Fruit fly (Drosophila melanogaster): ENCODE results near the gene CG6118.
A peak's percentile ranks its signal among the peaks of the same experiment; 100 is the strongest.

CG6118 gene

dm6 chr3R:15408131-15408731, 26.3 kb downstream of the CG6118 start, which contains the start of gene Atx2 (continued):
- TF ChIP-seq CG3407 (GFP tag; optimal IDR thresholded peaks at IDR 0.05), result peak; percentile 8
- TF ChIP-seq kay (GFP tag; optimal IDR thresholded peaks at IDR 0.05), result no peak
- 0 out of 2 replicates have a peak, but pooled peaks have one; percentile 21 for TF ChIP-seq ara (GFP tag; IDR thresholded peaks at IDR 0.05)
- TF ChIP-seq CG1233 (GFP tag; optimal IDR thresholded peaks at IDR 0.05), result peak; percentile 3
- peak; percentile 49 for TF ChIP-seq Lhr (GFP tag; optimal IDR thresholded peaks at IDR 0.05)
- TF ChIP-seq ind (GFP tag; optimal IDR thresholded peaks at IDR 0.05), result no peak
- peak; percentile 20 for TF ChIP-seq CG16815 (GFP tag; optimal IDR thresholded peaks at IDR 0.05)
- no peak for TF ChIP-seq prd (optimal IDR thresholded peaks at IDR 0.05)
- 0 out of 3 replicates have a peak, but pooled peaks have one; percentile 25 for TF ChIP-seq prd (GFP tag; IDR thresholded peaks at IDR 0.05)
- TF ChIP-seq Rfx (GFP tag; IDR thresholded peaks at IDR 0.05), result peak; percentile 65; the same call in 1 of the 2 replicates
- TF ChIP-seq CG15479 (GFP tag; optimal IDR thresholded peaks at IDR 0.05), result no peak
- TF ChIP-seq hb (GFP tag; IDR thresholded peaks at IDR 0.05; ENCODE audit: partially characterized antibody), result peak; percentile 95
- TF ChIP-seq CG8089 (GFP tag; optimal IDR thresholded peaks at IDR 0.05), result no peak
- peak; percentile 21 for TF ChIP-seq CG32532 (GFP tag; IDR thresholded peaks at IDR 0.05)
- no peak for TF ChIP-seq trh (GFP tag; optimal IDR thresholded peaks at IDR 0.05)
- TF ChIP-seq CG43689 (GFP tag; IDR thresholded peaks at IDR 0.05), result no peak
- TF ChIP-seq CG4404 (GFP tag; IDR thresholded peaks at IDR 0.05), result no peak; the same call in 1 of the 2 replicates
- peak; percentile 93 for TF ChIP-seq bbx (GFP tag; IDR thresholded peaks at IDR 0.05; ENCODE audit: partially characterized antibody)
- peak; percentile 97 for TF ChIP-seq CG4617 (GFP tag; optimal IDR thresholded peaks at IDR 0.05; ENCODE audit: borderline replicate concordance)
- peak; percentile 97 for TF ChIP-seq CG14860 (GFP tag; IDR thresholded peaks at IDR 0.05; ENCODE audit: partially characterized antibody)
- peak; percentile 6 for TF ChIP-seq CG4282 (GFP tag; optimal IDR thresholded peaks at IDR 0.05)
- TF ChIP-seq Lpt (GFP tag; optimal IDR thresholded peaks at IDR 0.05), result no peak
- no peak for TF ChIP-seq Hmx (GFP tag; optimal IDR thresholded peaks at IDR 0.05)
- TF ChIP-seq az2 (GFP tag; optimal IDR thresholded peaks at IDR 0.05), result no peak
- peak; percentile 70 for TF ChIP-seq HmgD (GFP tag; optimal IDR thresholded peaks at IDR 0.05)
- peak; percentile 56 for TF ChIP-seq CoRest (tag; optimal IDR thresholded peaks at IDR 0.05)
- TF ChIP-seq CG13894 (tag; optimal IDR thresholded peaks at IDR 0.05), result no peak
- no peak for TF ChIP-seq tap (tag; optimal IDR thresholded peaks at IDR 0.05)
- no peak for TF ChIP-seq danr (GFP tag; IDR thresholded peaks at IDR 0.05)
- TF ChIP-seq CG14965 (GFP tag; optimal IDR thresholded peaks at IDR 0.05; ENCODE audit: borderline replicate concordance), result no peak
- no peak for TF ChIP-seq sd (tag; optimal IDR thresholded peaks at IDR 0.05)
- TF ChIP-seq CG11398 (GFP tag; optimal IDR thresholded peaks at IDR 0.05), result no peak
- TF ChIP-seq HLH54F (GFP tag; optimal IDR thresholded peaks at IDR 0.05), result peak; percentile 59
- TF ChIP-seq nom (GFP tag; optimal IDR thresholded peaks at IDR 0.05), result no peak
- peak; percentile 18 for TF ChIP-seq CG17359 (tag; optimal IDR thresholded peaks at IDR 0.05)
- peak; percentile 36 for TF ChIP-seq CG3995 (GFP tag; optimal IDR thresholded peaks at IDR 0.05)
- peak; percentile 18 for TF ChIP-seq CG4820 (GFP tag; optimal IDR thresholded peaks at IDR 0.05)
- no peak for TF ChIP-seq yki (optimal IDR thresholded peaks at IDR 0.05)
- TF ChIP-seq B-H1 (GFP tag; IDR thresholded peaks at IDR 0.05), result no peak
- TF ChIP-seq CG10959 (GFP tag; IDR thresholded peaks at IDR 0.05), result no peak
- peak; percentile 19 for TF ChIP-seq CG18476 (GFP tag; optimal IDR thresholded peaks at IDR 0.05)
- TF ChIP-seq mld (GFP tag; IDR thresholded peaks at IDR 0.05; ENCODE audit: partially characterized antibody), result peak; percentile 95
- TF ChIP-seq CG2202 (tag; optimal IDR thresholded peaks at IDR 0.05), result peak; percentile 24
- no peak for TF ChIP-seq Mrtf (GFP tag; IDR thresholded peaks at IDR 0.05)
- peak; percentile 76 for TF ChIP-seq CG1603 (tag; optimal IDR thresholded peaks at IDR 0.05)
- TF ChIP-seq stc (GFP tag; IDR thresholded peaks at IDR 0.05), result 0 out of 2 replicates have a peak, but pooled peaks have one; percentile 22
- TF ChIP-seq ems (GFP tag; optimal IDR thresholded peaks at IDR 0.05), result peak; percentile 27
- TF ChIP-seq CG14667 (GFP tag; IDR thresholded peaks at IDR 0.05), result no peak
- TF ChIP-seq CG10654 (GFP tag; optimal IDR thresholded peaks at IDR 0.05), result peak; percentile 5
- no peak for TF ChIP-seq Sox100B (GFP tag; optimal IDR thresholded peaks at IDR 0.05)
- no peak for TF ChIP-seq pita (GFP tag; optimal IDR thresholded peaks at IDR 0.05)

Measured in whole organism, embryonic.